Fruit fly (Drosophila melanogaster): ENCODE data around the gene Surf4.

dm6 chr3R:15342432-15342925, 3.5 kb downstream of the Surf4 start:
- TF ChIP-seq usp (GFP tag; optimal IDR thresholded peaks at IDR 0.05) (no peak), pan (optimal IDR thresholded peaks at IDR 0.05) (no peak), Dll (optimal IDR thresholded peaks at IDR 0.05) (no peak), EcR (GFP tag; optimal IDR thresholded peaks at IDR 0.05) (no peak), psq (optimal IDR thresholded peaks at IDR 0.05) (no peak)

All from whole organism.